Worm (Caenorhabditis elegans): Measurements from ENCODE around the gene mcm-10.
A peak's percentile ranks its signal among the peaks of the same experiment; 100 is the strongest.

The mcm-10 gene

ce11 chrIII:11337627-11338026, 20.3 kb downstream of the mcm-10 start:
- TF ChIP-seq flt-1 (GFP tag; IDR thresholded peaks at IDR 0.05) (no peak), ztf-29 (GFP tag; IDR thresholded peaks at IDR 0.05) (no peak), T22C8.4 (GFP tag; IDR thresholded peaks at IDR 0.05) (no peak), med-1 (GFP tag; optimal IDR thresholded peaks at IDR 0.05; ENCODE audit: insufficient read depth) (no peak)

ce11 chrIII:11341466-11341865, 24.1 kb downstream of the mcm-10 start:
- TF ChIP-seq klf-2 (GFP tag; conservative IDR thresholded peaks at IDR 0.05) (no peak), flt-1 (GFP tag; IDR thresholded peaks at IDR 0.05) (no peak), tab-1 (GFP tag; IDR thresholded peaks at IDR 0.05) (no peak), med-1 (GFP tag; optimal IDR thresholded peaks at IDR 0.05; ENCODE audit: insufficient read depth) (no peak), T22C8.4 (GFP tag; IDR thresholded peaks at IDR 0.05) (no peak), ztf-29 (GFP tag; IDR thresholded peaks at IDR 0.05) (no peak), ztf-23 (GFP tag; IDR thresholded peaks at IDR 0.05) (no peak), ref-1 (GFP tag; conservative IDR thresholded peaks at IDR 0.05) (no peak), cog-1 (tag; optimal IDR thresholded peaks at IDR 0.05) (no peak)

- no peak for TF ChIP-seq klf-2 (GFP tag; conservative IDR thresholded peaks at IDR 0.05)
- TF ChIP-seq T22C8.4 (GFP tag; IDR thresholded peaks at IDR 0.05), result no peak
- TF ChIP-seq tab-1 (GFP tag; IDR thresholded peaks at IDR 0.05), result no peak
- no peak for TF ChIP-seq med-1 (GFP tag; optimal IDR thresholded peaks at IDR 0.05; ENCODE audit: insufficient read depth)
- no peak for TF ChIP-seq flt-1 (GFP tag; IDR thresholded peaks at IDR 0.05)
- no peak for TF ChIP-seq ztf-29 (GFP tag; IDR thresholded peaks at IDR 0.05)
- TF ChIP-seq ztf-23 (GFP tag; IDR thresholded peaks at IDR 0.05), result no peak
- TF ChIP-seq cog-1 (tag; optimal IDR thresholded peaks at IDR 0.05), result no peak
- TF ChIP-seq ref-1 (GFP tag; conservative IDR thresholded peaks at IDR 0.05), result no peak
Observed at ce11 chrIII:11343041-11343440, 25.7 kb downstream of the mcm-10 start, which contains the start of the genes T28D6.6 and pen-2. TSS of gene T28D6.6 (minus strand) at chrIII:11343108. TSS of gene pen-2 (plus strand) at chrIII:11343322.

ce11 chrIII:11344125-11344524, 26.8 kb downstream of the mcm-10 start:
- TF ChIP-seq ztf-23 (GFP tag; IDR thresholded peaks at IDR 0.05) (no peak), T22C8.4 (GFP tag; IDR thresholded peaks at IDR 0.05) (no peak), flt-1 (GFP tag; IDR thresholded peaks at IDR 0.05) (no peak), klf-2 (GFP tag; conservative IDR thresholded peaks at IDR 0.05) (no peak), ref-1 (GFP tag; conservative IDR thresholded peaks at IDR 0.05) (no peak), tab-1 (GFP tag; IDR thresholded peaks at IDR 0.05) (no peak), cog-1 (tag; optimal IDR thresholded peaks at IDR 0.05) (no peak), ztf-29 (GFP tag; IDR thresholded peaks at IDR 0.05) (no peak), med-1 (GFP tag; optimal IDR thresholded peaks at IDR 0.05; ENCODE audit: insufficient read depth) (no peak)

- TF ChIP-seq med-1 (GFP tag; optimal IDR thresholded peaks at IDR 0.05; ENCODE audit: insufficient read depth) (no peak), tab-1 (GFP tag; IDR thresholded peaks at IDR 0.05) (no peak), T22C8.4 (GFP tag; IDR thresholded peaks at IDR 0.05) (no peak), ztf-29 (GFP tag; IDR thresholded peaks at IDR 0.05) (no peak), ztf-23 (GFP tag; IDR thresholded peaks at IDR 0.05) (no peak), cog-1 (tag; optimal IDR thresholded peaks at IDR 0.05) (no peak), klf-2 (GFP tag; conservative IDR thresholded peaks at IDR 0.05) (no peak), ref-1 (GFP tag; conservative IDR thresholded peaks at IDR 0.05) (no peak), flt-1 (GFP tag; IDR thresholded peaks at IDR 0.05) (no peak)
Observed at ce11 chrIII:11346383-11346782, 29.0 kb downstream of the mcm-10 start, which contains the start of gene T28D6.7. TSS of gene T28D6.7 (minus strand) at chrIII:11346483.

ce11 chrIII:11350107-11350826, 32.9 kb downstream of the mcm-10 start:
- TF ChIP-seq med-1 (GFP tag; optimal IDR thresholded peaks at IDR 0.05; ENCODE audit: insufficient read depth), result no peak
- TF ChIP-seq klf-2 (GFP tag; conservative IDR thresholded peaks at IDR 0.05), result no peak
- no peak for TF ChIP-seq flt-1 (GFP tag; IDR thresholded peaks at IDR 0.05)
- TF ChIP-seq ztf-29 (GFP tag; IDR thresholded peaks at IDR 0.05), result no peak
- TF ChIP-seq ref-1 (GFP tag; conservative IDR thresholded peaks at IDR 0.05), result no peak
- no peak for TF ChIP-seq T22C8.4 (GFP tag; IDR thresholded peaks at IDR 0.05)

- TF ChIP-seq ztf-29 (GFP tag; IDR thresholded peaks at IDR 0.05), result no peak
- no peak for TF ChIP-seq klf-2 (GFP tag; conservative IDR thresholded peaks at IDR 0.05)
- peak; percentile 81; the same call in 1 of the 2 replicates for TF ChIP-seq tab-1 (GFP tag; IDR thresholded peaks at IDR 0.05)
- 0 out of 2 replicates have a peak, but pooled peaks have one; percentile 23 for TF ChIP-seq ref-1 (GFP tag; conservative IDR thresholded peaks at IDR 0.05)
- TF ChIP-seq flt-1 (GFP tag; IDR thresholded peaks at IDR 0.05), result peak; percentile 83
- no peak for TF ChIP-seq med-1 (GFP tag; optimal IDR thresholded peaks at IDR 0.05; ENCODE audit: insufficient read depth)
- no peak for TF ChIP-seq cog-1 (tag; optimal IDR thresholded peaks at IDR 0.05)
- TF ChIP-seq ztf-23 (GFP tag; IDR thresholded peaks at IDR 0.05), result 0 out of 2 replicates have a peak, but pooled peaks have one; percentile 37
- TF ChIP-seq T22C8.4 (GFP tag; IDR thresholded peaks at IDR 0.05), result no peak
Observed at ce11 chrIII:11352840-11353239, 35.5 kb downstream of the mcm-10 start.

- no peak for TF ChIP-seq T22C8.4 (GFP tag; IDR thresholded peaks at IDR 0.05)
- TF ChIP-seq tab-1 (GFP tag; IDR thresholded peaks at IDR 0.05), result peak; percentile 51; the same call in 1 of the 2 replicates
- no peak for TF ChIP-seq cog-1 (tag; optimal IDR thresholded peaks at IDR 0.05)
- TF ChIP-seq flt-1 (GFP tag; IDR thresholded peaks at IDR 0.05), result no peak
- 0 out of 2 replicates have a peak, but pooled peaks have one; percentile 16 for TF ChIP-seq klf-2 (GFP tag; conservative IDR thresholded peaks at IDR 0.05)
- no peak for TF ChIP-seq med-1 (GFP tag; optimal IDR thresholded peaks at IDR 0.05; ENCODE audit: insufficient read depth)
- TF ChIP-seq ztf-23 (GFP tag; IDR thresholded peaks at IDR 0.05), result peak; percentile 58; the same call in 1 of the 2 replicates
- TF ChIP-seq ztf-29 (GFP tag; IDR thresholded peaks at IDR 0.05), result no peak
- TF ChIP-seq ref-1 (GFP tag; conservative IDR thresholded peaks at IDR 0.05), result no peak
Observed at ce11 chrIII:11353499-11353898, 36.1 kb downstream of the mcm-10 start.

- TF ChIP-seq tab-1 (GFP tag; IDR thresholded peaks at IDR 0.05), result no peak
- TF ChIP-seq med-1 (GFP tag; optimal IDR thresholded peaks at IDR 0.05; ENCODE audit: insufficient read depth), result no peak
- TF ChIP-seq ztf-29 (GFP tag; IDR thresholded peaks at IDR 0.05), result no peak
- no peak for TF ChIP-seq ref-1 (GFP tag; conservative IDR thresholded peaks at IDR 0.05)
- no peak for TF ChIP-seq klf-2 (GFP tag; conservative IDR thresholded peaks at IDR 0.05)
- TF ChIP-seq cog-1 (tag; optimal IDR thresholded peaks at IDR 0.05), result no peak
- TF ChIP-seq T22C8.4 (GFP tag; IDR thresholded peaks at IDR 0.05), result no peak
- TF ChIP-seq flt-1 (GFP tag; IDR thresholded peaks at IDR 0.05), result no peak
- no peak for TF ChIP-seq ztf-23 (GFP tag; IDR thresholded peaks at IDR 0.05)
Observed at ce11 chrIII:11355758-11356323, 38.5 kb downstream of the mcm-10 start.

All from whole organism, midembryonic.